Worm (Caenorhabditis elegans) whole organism, young adult: Measurements from ENCODE around the gene srh-44.

Experiments
- B0336.3 ChIP-seq: fragments of 200-800 bp; sonication (Bioruptor generic); IDR thresholded peaks from 2 replicates; pipeline ENCODE4 v1.3.6; 2022; ENCODE audit warnings: missing genetic modification characterization, missing compliant biosample characterization
- F37B4.10 ChIP-seq: fragments of 200-800 bp; sonication (Bioruptor generic); IDR thresholded peaks from 2 replicates; pipeline ENCODE4 v1.3.6; 2022; ENCODE audit warnings: missing genetic modification characterization, missing compliant biosample characterization
- F39B2.1 ChIP-seq: fragments of 200-800 bp; sonication (Bioruptor generic); IDR thresholded peaks from 2 replicates; pipeline ENCODE4 v1.3.6; 2022; ENCODE audit warnings: missing genetic modification reagents, missing genetic modification characterization, missing compliant biosample characterization
- F49E8.2 ChIP-seq: sonication (generic microtip); optimal IDR thresholded peaks from 3 replicates; lab custom pipeline; 2017; ENCODE audit warnings: missing genetic modification characterization, mild to moderate bottlenecking, missing compliant biosample characterization, antibody characterized with exemption, moderate library complexity; ENCODE audit not compliant: insufficient read depth
- F52B5.7 ChIP-seq: sonication (generic microtip); optimal IDR thresholded peaks from 2 replicates; lab custom pipeline; 2016; ENCODE audit warnings: mild to moderate bottlenecking, missing genetic modification characterization, missing compliant biosample characterization
- F55B11.4 ChIP-seq: sonication (generic microtip); optimal IDR thresholded peaks from 2 replicates; lab custom pipeline; 2016; ENCODE audit warnings: missing compliant biosample characterization, missing genetic modification characterization, borderline replicate concordance; ENCODE audit not compliant: insufficient read depth
- F57A8.1 ChIP-seq: fragments of 200-800 bp; sonication (Bioruptor generic); optimal IDR thresholded peaks from 2 replicates; lab custom pipeline; 2018; ENCODE audit warnings: mild to moderate bottlenecking, missing genetic modification characterization, moderate library complexity, missing compliant biosample characterization
- T07F8.4 ChIP-seq: sonication (generic microtip); optimal IDR thresholded peaks from 2 replicates; lab custom pipeline; 2016; ENCODE audit warnings: mild to moderate bottlenecking, missing genetic modification characterization, moderate library complexity, missing compliant biosample characterization
- Y67H2A.10 ChIP-seq: fragments of 200-800 bp; sonication (Bioruptor generic); conservative IDR thresholded peaks from 2 replicates; pipeline ENCODE4 v1.3.6; 2022; ENCODE audit warnings: missing genetic modification reagents, missing genetic modification characterization, missing compliant biosample characterization
- Y95B8A.8 ChIP-seq: fragments of 200-800 bp; sonication (Bioruptor generic); IDR thresholded peaks from 2 replicates; pipeline ENCODE4 v1.3.6; 2022; ENCODE audit warnings: missing genetic modification reagents, missing genetic modification characterization, missing compliant biosample characterization
- attf-6 ChIP-seq: fragments of 200-800 bp; sonication (Bioruptor generic); IDR thresholded peaks from 2 replicates; pipeline ENCODE4 v1.3.6; 2022; ENCODE audit warnings: missing genetic modification reagents, missing genetic modification characterization, missing compliant biosample characterization
- bed-2 ChIP-seq: fragments of 200-800 bp; sonication (Bioruptor generic); IDR thresholded peaks from 2 replicates; pipeline ENCODE4 v1.3.6; 2022; ENCODE audit warnings: missing genetic modification reagents, missing genetic modification characterization, missing compliant biosample characterization
- ccch-3 ChIP-seq: fragments of 200-800 bp; sonication (Bioruptor generic); optimal IDR thresholded peaks from 2 replicates; lab custom pipeline; 2018; ENCODE audit warnings: mild to moderate bottlenecking, missing genetic modification characterization, missing compliant biosample characterization
- cebp-1 ChIP-seq, 2 experiments: fragments of 200-800 bp in 1 of 2; sonication (Bioruptor generic) in 1 of 2; sonication (generic microtip) in 1 of 2; IDR thresholded peaks in 1 of 2; optimal IDR thresholded peaks in 1 of 2; 2 replicates each; pipeline versions ENCODE4 v1.3.6 to Lab custom; 2017 to 2022; ENCODE audit warnings: missing compliant biosample characterization in 2 of 2, missing genetic modification characterization in 2 of 2, mild to moderate bottlenecking in 1 of 2, missing genetic modification reagents in 1 of 2, moderate library complexity in 1 of 2
- ceh-100 ChIP-seq: fragments of 200-800 bp; sonication (Bioruptor generic); IDR thresholded peaks from 2 replicates; pipeline ENCODE4 v1.3.6; 2022; ENCODE audit warnings: missing genetic modification reagents, missing genetic modification characterization, missing compliant biosample characterization
- dpl-1 ChIP-seq: fragments of 150-350 bp; optimal IDR thresholded peaks from 2 replicates; lab custom pipeline; 2014; ENCODE audit warnings: missing biosample characterization, missing genetic modification reagents, missing genetic modification characterization
- efl-1 ChIP-seq: fragments of 150-350 bp; optimal IDR thresholded peaks from 2 replicates; lab custom pipeline; 2014; ENCODE audit warnings: missing biosample characterization, missing genetic modification reagents, missing genetic modification characterization
- gei-17 ChIP-seq: fragments of 200-800 bp; sonication (Bioruptor generic); optimal IDR thresholded peaks from 2 replicates; lab custom pipeline; 2018; ENCODE audit warnings: mild to moderate bottlenecking, missing genetic modification characterization, missing compliant biosample characterization
- hlh-26 ChIP-seq: fragments of 200-800 bp; sonication (Bioruptor generic); conservative IDR thresholded peaks from 2 replicates; pipeline ENCODE4 v1.3.6; 2022; ENCODE audit warnings: missing genetic modification reagents, missing genetic modification characterization, missing compliant biosample characterization
- hrde-1 ChIP-seq: sonication (generic microtip); optimal IDR thresholded peaks from 2 replicates; lab custom pipeline; 2016; ENCODE audit warnings: missing genetic modification characterization, mild to moderate bottlenecking, missing compliant biosample characterization, moderate library complexity, missing genotype, missing genetic modification reagents, borderline replicate concordance
- hsf-1 ChIP-seq: fragments of 200-800 bp; sonication (Bioruptor generic); IDR thresholded peaks from 2 replicates; pipeline ENCODE4 v1.3.6; 2022; ENCODE audit warnings: missing genetic modification reagents, missing genetic modification characterization, missing compliant biosample characterization
- lin-26 ChIP-seq: fragments of 200-800 bp; sonication (Bioruptor generic); IDR thresholded peaks from 2 replicates; pipeline ENCODE4 v1.3.6; 2022; ENCODE audit warnings: missing genetic modification reagents, missing genetic modification characterization, missing compliant biosample characterization
- lin-54 ChIP-seq: fragments of 200-800 bp; sonication (Bioruptor generic); optimal IDR thresholded peaks from 2 replicates; lab custom pipeline; 2018; ENCODE audit warnings: mild to moderate bottlenecking, missing genetic modification characterization, missing compliant biosample characterization
- lir-1 ChIP-seq: fragments of 200-800 bp; sonication (Bioruptor generic); conservative IDR thresholded peaks from 2 replicates; pipeline ENCODE4 v1.3.6; 2022; ENCODE audit warnings: missing genetic modification reagents, missing genetic modification characterization, missing compliant biosample characterization
- madf-10 ChIP-seq: sonication (generic microtip); optimal IDR thresholded peaks from 2 replicates; lab custom pipeline; 2016; ENCODE audit warnings: mild to moderate bottlenecking, missing genetic modification characterization, missing compliant biosample characterization
- madf-3 ChIP-seq: fragments of 200-800 bp; sonication (Bioruptor generic); IDR thresholded peaks from 2 replicates; pipeline ENCODE4 v1.3.6; 2022; ENCODE audit warnings: missing genetic modification reagents, missing genetic modification characterization, missing compliant biosample characterization
- madf-8 ChIP-seq: fragments of 200-800 bp; sonication (Bioruptor generic); conservative IDR thresholded peaks from 2 replicates; pipeline ENCODE4 v1.3.6; 2022; ENCODE audit warnings: missing genetic modification reagents, missing genetic modification characterization, missing compliant biosample characterization
- mel-28 ChIP-seq: sonication (generic microtip); optimal IDR thresholded peaks from 2 replicates; lab custom pipeline; 2016; ENCODE audit warnings: borderline replicate concordance, mild to moderate bottlenecking, missing genetic modification characterization, missing compliant biosample characterization
- nfya-2 ChIP-seq: fragments of 200-800 bp; sonication (Bioruptor generic); IDR thresholded peaks from 2 replicates; pipeline ENCODE4 v1.3.6; 2022; ENCODE audit warnings: missing genetic modification reagents, missing genetic modification characterization, missing compliant biosample characterization
- nfyb-1 ChIP-seq: fragments of 200-800 bp; sonication (Bioruptor generic); IDR thresholded peaks from 2 replicates; pipeline ENCODE4 v1.3.6; 2022; ENCODE audit warnings: missing genetic modification reagents, missing genetic modification characterization, missing compliant biosample characterization
- pbrm-1 ChIP-seq: fragments of 200-800 bp; sonication (Bioruptor generic); IDR thresholded peaks from 2 replicates; pipeline ENCODE4 v1.3.6; 2022; ENCODE audit warnings: missing genetic modification reagents, missing genetic modification characterization, missing compliant biosample characterization
- pha-4 ChIP-seq: fragments of 150-350 bp; sonication (generic microtip); optimal IDR thresholded peaks from 2 replicates; lab custom pipeline; 2014; ENCODE audit warnings: missing biosample characterization, missing genetic modification reagents, missing genetic modification characterization
- rcor-1 ChIP-seq: fragments of 200-800 bp; sonication (Bioruptor generic); IDR thresholded peaks from 2 replicates; pipeline ENCODE4 v1.3.6; 2022; ENCODE audit warnings: missing genetic modification reagents, missing genetic modification characterization, missing compliant biosample characterization
- rec-8 ChIP-seq, 2 experiments: sonication (generic microtip); optimal IDR thresholded peaks; 2 replicates each; lab custom pipeline; 2016; ENCODE audit warnings: mild to moderate bottlenecking in 2 of 2, missing genetic modification characterization in 2 of 2, missing genetic modification reagents in 2 of 2, missing genotype in 2 of 2, missing biosample characterization in 1 of 2, missing compliant biosample characterization in 1 of 2, moderate library complexity in 1 of 2
- snpc-1.3 ChIP-seq: sonication (generic microtip); optimal IDR thresholded peaks from 2 replicates; lab custom pipeline; 2017; ENCODE audit warnings: missing genetic modification characterization, mild to moderate bottlenecking, missing compliant biosample characterization, antibody characterized with exemption, moderate library complexity, missing genotype, missing genetic modification reagents; ENCODE audit not compliant: insufficient read depth
- snpc-3.4 ChIP-seq: sonication (generic microtip); optimal IDR thresholded peaks from 2 replicates; lab custom pipeline; 2017; ENCODE audit warnings: missing genetic modification characterization, mild to moderate bottlenecking, missing compliant biosample characterization, antibody characterized with exemption, moderate library complexity, missing genotype, missing genetic modification reagents
- tbp1 ChIP-seq: fragments of 200-800 bp; sonication (Bioruptor generic); optimal IDR thresholded peaks from 2 replicates; lab custom pipeline; 2018; ENCODE audit warnings: mild to moderate bottlenecking, missing genetic modification characterization, missing compliant biosample characterization
- zfh-2 ChIP-seq: fragments of 200-800 bp; sonication (Bioruptor generic); conservative IDR thresholded peaks from 2 replicates; pipeline ENCODE4 v1.3.6; 2022; ENCODE audit warnings: missing genetic modification reagents, missing genetic modification characterization, missing compliant biosample characterization
- ztf-25 ChIP-seq: fragments of 200-800 bp; sonication (Bioruptor generic); IDR thresholded peaks from 2 replicates; pipeline ENCODE4 v1.3.6; 2022; ENCODE audit warnings: missing genetic modification reagents, missing genetic modification characterization, missing compliant biosample characterization

srh-44 gene

DNA sequence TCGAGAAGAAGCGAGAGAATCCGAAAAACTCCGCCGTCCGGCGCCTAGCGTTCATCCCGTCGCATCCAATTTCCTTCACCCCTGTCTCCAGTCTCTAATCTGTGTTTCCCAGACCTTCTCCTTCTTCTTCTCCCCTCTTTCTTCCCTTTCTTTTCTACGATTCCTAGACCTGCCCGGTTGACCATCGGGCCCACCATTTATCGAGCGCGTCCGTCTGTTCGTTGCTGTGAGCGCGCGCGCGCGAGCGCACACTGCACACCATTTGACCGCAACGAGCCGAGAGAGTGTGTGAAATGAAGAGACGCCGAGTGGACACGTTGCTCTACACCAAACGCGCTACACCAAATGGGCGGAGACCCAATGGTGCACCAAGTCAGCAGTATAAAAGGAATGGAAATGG is 22.2 kb downstream of the srh-44 start (continued):
- TF ChIP-seq snpc-3.4 (peak; percentile 89), hrde-1 (tag; lab: Kevin White, UChicago) (peak; percentile 44), dpl-1 (GFP tag; lab: Kevin White, UChicago) (peak; percentile 88), attf-6 (GFP tag; lab: Robert Waterston, UW) (0 out of 2 replicates have a peak, but pooled peaks have one; percentile 54), ccch-3 (no peak), tbp1 (GFP tag; lab: Kevin White, UChicago) (peak; percentile 59), Y95B8A.8 (GFP tag; lab: Robert Waterston, UW) (peak; percentile 81; the same call in 1 of the 2 replicates), madf-8 (GFP tag; lab: Robert Waterston, UW) (peak; percentile 98), rcor-1 (GFP tag; lab: Robert Waterston, UW) (peak; percentile 47; the same call in 1 of the 2 replicates), hlh-26 (GFP tag; lab: Robert Waterston, UW) (no peak)

DNA sequence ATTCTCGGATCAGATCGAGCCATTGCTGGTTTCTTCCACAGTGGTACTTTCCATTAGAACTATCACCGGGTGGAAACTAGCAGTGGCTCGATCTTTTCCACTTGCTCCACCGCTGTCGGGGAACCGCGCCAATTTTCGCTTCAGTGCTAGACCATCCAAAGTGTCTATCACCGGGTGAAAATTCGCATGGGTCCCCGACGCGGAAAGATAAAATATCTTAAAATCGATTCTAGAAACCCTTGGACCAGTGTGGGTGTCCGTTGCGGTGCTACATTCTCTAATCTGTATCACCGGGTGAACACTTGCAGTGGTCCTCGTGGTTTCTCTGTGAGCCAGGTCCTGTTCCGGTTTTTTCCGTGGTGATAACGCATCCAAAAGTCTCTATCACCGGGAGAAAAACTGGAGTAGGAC is 22.7 kb downstream of the srh-44 start:
- 0 out of 2 replicates have a peak, but pooled peaks have one; percentile 43 for TF ChIP-seq ztf-25 (GFP tag; lab: Robert Waterston, UW)
- 0 out of 2 replicates have a peak, but pooled peaks have one; percentile 3 for TF ChIP-seq zfh-2 (GFP tag; lab: Robert Waterston, UW)
- TF ChIP-seq lir-1 (GFP tag; lab: Robert Waterston, UW), result 0 out of 2 replicates have a peak, but pooled peaks have one; percentile 10
- no peak for TF ChIP-seq madf-10 (tag; lab: Kevin White, UChicago)
- 0 out of 2 replicates have a peak, but pooled peaks have one; percentile 12 for TF ChIP-seq nfyb-1 (GFP tag; lab: Robert Waterston, UW)
- TF ChIP-seq B0336.3 (GFP tag; lab: Robert Waterston, UW), result 0 out of 2 replicates have a peak, but pooled peaks have one; percentile 24
- no peak for TF ChIP-seq Y67H2A.10 (GFP tag; lab: Robert Waterston, UW)

DNA sequence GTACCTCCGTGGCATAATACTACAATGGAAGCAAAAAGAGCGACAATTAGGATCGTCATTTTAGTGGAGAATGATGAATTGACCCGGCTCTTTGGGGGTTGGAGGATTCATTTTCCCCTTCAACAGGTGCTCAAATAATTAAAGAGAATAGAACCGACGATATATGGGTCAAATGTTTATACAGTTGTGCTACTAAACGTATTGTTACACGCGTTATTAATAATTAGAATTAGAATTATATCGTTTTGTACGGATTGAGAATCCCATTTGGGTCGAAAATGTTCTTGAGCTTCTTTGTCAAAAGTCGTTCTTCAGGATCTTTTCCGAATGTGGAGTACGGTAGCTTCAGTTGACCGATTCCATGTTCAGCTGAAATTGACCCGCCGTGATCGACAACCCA is 23.9 kb downstream of the srh-44 start, which contains the start of gene Y62F5A.9:
Y62F5A.9 (minus strand) TSS at position 101 of the 400 bp plus-strand sequence.
- TF ChIP-seq pha-4 (tag; lab: Kevin White, UChicago) (no peak), cebp-1 (GFP tag; IDR thresholded peaks at IDR 0.05; lab: Robert Waterston, UW) (no peak), cebp-1 (tag; optimal IDR thresholded peaks at IDR 0.05; lab: Kevin White, UChicago) (peak; percentile 6), rec-8 (tag; optimal IDR thresholded peaks at IDR 0.05; lab: Kevin White, UChicago) (no peak), lir-1 (GFP tag; lab: Robert Waterston, UW) (no peak), madf-3 (GFP tag; lab: Robert Waterston, UW) (no peak), snpc-3.4 (peak; percentile 32), lin-26 (GFP tag; lab: Robert Waterston, UW) (no peak), ceh-100 (GFP tag; lab: Robert Waterston, UW) (no peak)

DNA sequence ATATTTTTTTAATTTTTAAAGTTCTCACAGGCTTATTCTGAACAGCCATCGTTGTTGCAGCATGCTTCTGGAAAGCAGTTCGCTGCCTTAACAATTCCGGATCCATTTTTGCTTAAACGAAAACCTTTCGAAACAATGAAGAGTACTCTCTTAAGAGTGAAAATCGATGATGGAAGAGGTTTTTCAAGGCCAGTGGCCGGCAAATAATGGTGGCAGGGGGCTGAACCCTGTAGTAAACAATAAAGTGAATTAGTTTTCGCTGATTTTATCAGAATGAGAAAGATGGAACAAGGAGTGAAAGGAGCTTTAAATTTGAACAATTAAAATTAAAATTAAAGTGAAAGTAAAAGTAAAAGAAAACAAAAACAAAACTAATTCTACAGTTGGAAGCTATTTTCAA is 27.5 kb downstream of the srh-44 start, which contains the start of gene gtf-2E2:
gtf-2E2 (minus strand) TSS at position 111 of the 400 bp plus-strand sequence.
- TF ChIP-seq F39B2.1, result no peak
- TF ChIP-seq pbrm-1 (GFP tag; lab: Robert Waterston, UW), result no peak
- no peak for TF ChIP-seq F52B5.7 (tag; lab: Kevin White, UChicago)
- no peak for TF ChIP-seq lin-54 (GFP tag; lab: Kevin White, UChicago)
- TF ChIP-seq ccch-3, result no peak
- peak; percentile 5 for TF ChIP-seq tbp1 (GFP tag; lab: Kevin White, UChicago)
- TF ChIP-seq pha-4 (tag; lab: Kevin White, UChicago), result no peak
- 0 out of 2 replicates have a peak, but pooled peaks have one; percentile 5 for TF ChIP-seq hsf-1 (GFP tag; lab: Robert Waterston, UW)
- TF ChIP-seq mel-28 (tag; lab: Kevin White, UChicago), result no peak
- TF ChIP-seq rec-8 (tag; optimal IDR thresholded peaks at IDR 0.05; lab: Kevin White, UChicago), result no peak
- TF ChIP-seq zfh-2 (GFP tag; lab: Robert Waterston, UW), result no peak
- no peak for TF ChIP-seq madf-10 (tag; lab: Kevin White, UChicago)
- no peak for TF ChIP-seq cebp-1 (GFP tag; IDR thresholded peaks at IDR 0.05; lab: Robert Waterston, UW)
- peak; percentile 18 for TF ChIP-seq cebp-1 (tag; optimal IDR thresholded peaks at IDR 0.05; lab: Kevin White, UChicago)
- no peak for TF ChIP-seq efl-1 (GFP tag; lab: Kevin White, UChicago)
- no peak for TF ChIP-seq ceh-100 (GFP tag; lab: Robert Waterston, UW)
- no peak for TF ChIP-seq snpc-1.3
- no peak for TF ChIP-seq T07F8.4
- TF ChIP-seq nfya-2 (GFP tag; lab: Robert Waterston, UW), result no peak
- no peak for TF ChIP-seq F37B4.10 (GFP tag; lab: Robert Waterston, UW)
- no peak for TF ChIP-seq F49E8.2 (tag; lab: Kevin White, UChicago)
- no peak for TF ChIP-seq hlh-26 (GFP tag; lab: Robert Waterston, UW)
- no peak for TF ChIP-seq bed-2
- TF ChIP-seq F55B11.4, result no peak
- no peak for TF ChIP-seq gei-17 (GFP tag; lab: Kevin White, UChicago)
- TF ChIP-seq F57A8.1, result no peak
